Fruit fly (Drosophila melanogaster): ENCODE measurements around the gene CG11417.

Gene CG11417

dm6 chrX:1370104-1370802, 16.4 kb downstream of the CG11417 start, which contains the start of gene ssx (continued):
- TF ChIP-seq unc-4 (GFP tag; IDR thresholded peaks at IDR 0.05; ENCODE audit: partially characterized antibody) (peak; percentile 75), HLH4C (GFP tag; IDR thresholded peaks at IDR 0.05; ENCODE audit: partially characterized antibody) (peak; percentile 97), BEAF-32 (GFP tag; optimal IDR thresholded peaks at IDR 0.05) (peak; percentile 76), Side (GFP tag; optimal IDR thresholded peaks at IDR 0.05) (peak; percentile 40), knrl (GFP tag; IDR thresholded peaks at IDR 0.05; ENCODE audit: partially characterized antibody) (peak; percentile 76), sc (optimal IDR thresholded peaks at IDR 0.05) (no peak), sc (GFP tag; optimal IDR thresholded peaks at IDR 0.05) (no peak), Xrp1 (GFP tag; IDR thresholded peaks at IDR 0.05) (peak; percentile 59), NC2β (GFP tag; optimal IDR thresholded peaks at IDR 0.05) (peak; percentile 6), Rfx (GFP tag; IDR thresholded peaks at IDR 0.05) (peak; percentile 50), CG4820 (GFP tag; optimal IDR thresholded peaks at IDR 0.05) (peak; percentile 7), CG12942 (GFP tag; optimal IDR thresholded peaks at IDR 0.05) (peak; percentile 39), slbo (GFP tag; IDR thresholded peaks at IDR 0.05) (peak; percentile 61), en (GFP tag; optimal IDR thresholded peaks at IDR 0.05) (peak; percentile 32), ci (GFP tag; IDR thresholded peaks at IDR 0.05) (peak; percentile 69), Doc3 (GFP tag; IDR thresholded peaks at IDR 0.05; ENCODE audit: partially characterized antibody) (peak; percentile 73), Mad (GFP tag; optimal IDR thresholded peaks at IDR 0.05) (peak; percentile 10), CG9817 (tag; optimal IDR thresholded peaks at IDR 0.05) (peak; percentile 20), luna (GFP tag; optimal IDR thresholded peaks at IDR 0.05) (peak; percentile 13), NC2α (GFP tag; optimal IDR thresholded peaks at IDR 0.05) (no peak), CG13287 (GFP tag; IDR thresholded peaks at IDR 0.05; ENCODE audit: partially characterized antibody) (peak; percentile 88), Sox100B (GFP tag; optimal IDR thresholded peaks at IDR 0.05) (no peak), onecut (GFP tag; IDR thresholded peaks at IDR 0.05) (0 out of 2 replicates have a peak, but pooled peaks have one; percentile 19), Xbp1 (GFP tag; optimal IDR thresholded peaks at IDR 0.05) (peak; percentile 49), CG10979 (tag; optimal IDR thresholded peaks at IDR 0.05) (peak; percentile 23), cg (GFP tag; optimal IDR thresholded peaks at IDR 0.05) (peak; percentile 89), CG15514 (GFP tag; optimal IDR thresholded peaks at IDR 0.05) (peak; percentile 98), HLH3B (GFP tag; IDR thresholded peaks at IDR 0.05) (peak; percentile 34; the same call in 1 of the 2 replicates), CG30020 (tag; optimal IDR thresholded peaks at IDR 0.05) (peak; percentile 29), CG18764 (GFP tag; optimal IDR thresholded peaks at IDR 0.05) (peak; percentile 24), Ssrp (tag; optimal IDR thresholded peaks at IDR 0.05) (peak; percentile 12), CG8089 (GFP tag; optimal IDR thresholded peaks at IDR 0.05) (peak; percentile 12), lilli (GFP tag; optimal IDR thresholded peaks at IDR 0.05) (peak; percentile 62), lbe (GFP tag; optimal IDR thresholded peaks at IDR 0.05) (peak; percentile 9), Hey (tag; optimal IDR thresholded peaks at IDR 0.05) (no peak), wdn (GFP tag; IDR thresholded peaks at IDR 0.05) (peak; percentile 44; the same call in 1 of the 2 replicates), ems (GFP tag; optimal IDR thresholded peaks at IDR 0.05) (peak; percentile 17), eve (GFP tag; optimal IDR thresholded peaks at IDR 0.05) (no peak), fd64A (GFP tag; optimal IDR thresholded peaks at IDR 0.05) (no peak), zfh1 (GFP tag; IDR thresholded peaks at IDR 0.05) (peak; percentile 58; the same call in 2 of the 3 replicates), ato (GFP tag; IDR thresholded peaks at IDR 0.05; ENCODE audit: partially characterized antibody) (peak; percentile 82), CG10366 (GFP tag; IDR thresholded peaks at IDR 0.05) (peak; percentile 55), H2.0 (GFP tag; IDR thresholded peaks at IDR 0.05) (0 out of 2 replicates have a peak, but pooled peaks have one; percentile 4), Sry-δ (GFP tag; optimal IDR thresholded peaks at IDR 0.05) (peak; percentile 83), E2f1 (GFP tag; IDR thresholded peaks at IDR 0.05) (peak; percentile 47; the same call in 1 of the 2 replicates), sens (GFP tag) (peak; percentile 70), Dek (tag; optimal IDR thresholded peaks at IDR 0.05) (no peak), dan (GFP tag; IDR thresholded peaks at IDR 0.05) (no peak), amos (GFP tag; IDR thresholded peaks at IDR 0.05; ENCODE audit: partially characterized antibody) (peak; percentile 81)
